Worm (Caenorhabditis elegans): ENCODE data around the gene Y57E12B.1.

- TF ChIP-seq him-1 (tag; optimal IDR thresholded peaks at IDR 0.05) (no peak), dao-5 (tag; optimal IDR thresholded peaks at IDR 0.05) (no peak), W03F9.2 (tag; optimal IDR thresholded peaks at IDR 0.05) (no peak)
Measured at ce11 chrV:6926633-6927032, 21.7 kb upstream of the Y57E12B.1 start.

All from whole organism, L4/young adult.